Fruit fly (Drosophila melanogaster) whole organism, embryonic: ENCODE data around the gene Prosbeta2R2.

Experiments
- Aef1 ChIP-seq: fragments of 200-800 bp; sonication (Bioruptor generic); IDR thresholded peaks from 3 replicates; pipeline ENCODE4 v1.3.6; 2022; ENCODE audit warnings: missing biosample characterization, missing genetic modification characterization
- CG10462 ChIP-seq: fragments of 200-800 bp; sonication (Bioruptor generic); optimal IDR thresholded peaks from 2 replicates; lab custom pipeline; 2016; ENCODE audit warnings: missing biosample characterization, missing genetic modification characterization
- CG11398 ChIP-seq: fragments of 200-800 bp; sonication (Bioruptor generic); optimal IDR thresholded peaks from 2 replicates; lab custom pipeline; 2016; ENCODE audit warnings: missing biosample characterization, missing genetic modification characterization
- CG11560 ChIP-seq: fragments of 200-800 bp; sonication (Bioruptor generic); IDR thresholded peaks from 3 replicates; pipeline ENCODE4 v1.3.6; 2022; ENCODE audit warnings: missing biosample characterization, missing genetic modification characterization
- CG12104 ChIP-seq: fragments of 200-800 bp; sonication (Bioruptor generic); optimal IDR thresholded peaks from 3 replicates; lab custom pipeline; 2016; ENCODE audit warnings: missing biosample characterization, missing genetic modification characterization
- CG12155 ChIP-seq: fragments of 200-800 bp; sonication (Bioruptor generic); optimal IDR thresholded peaks from 3 replicates; lab custom pipeline; 2016; ENCODE audit warnings: missing biosample characterization, missing genetic modification characterization
- CG15073 ChIP-seq: fragments of 200-800 bp; sonication (Bioruptor generic); optimal IDR thresholded peaks from 2 replicates; lab custom pipeline; 2016; ENCODE audit warnings: missing biosample characterization, missing genetic modification characterization
- CG17361 ChIP-seq: fragments of 200-800 bp; sonication (Bioruptor generic); IDR thresholded peaks from 3 replicates; pipeline ENCODE4 v1.3.6; 2022; ENCODE audit warnings: missing biosample characterization, missing genetic modification characterization
- CG18476 ChIP-seq: fragments of 200-800 bp; sonication (Bioruptor generic); optimal IDR thresholded peaks from 2 replicates; lab custom pipeline; 2016; ENCODE audit warnings: missing biosample characterization, mild to moderate bottlenecking, missing genetic modification characterization
- CG31441 ChIP-seq: fragments of 200-800 bp; sonication (Bioruptor generic); IDR thresholded peaks from 2 replicates; pipeline ENCODE4 v1.3.6; 2022; ENCODE audit warnings: missing biosample characterization, missing genetic modification characterization
- CG34376 ChIP-seq: fragments of 200-800 bp; sonication (Bioruptor generic); optimal IDR thresholded peaks from 2 replicates; lab custom pipeline; 2018; ENCODE audit warnings: missing biosample characterization, mild to moderate bottlenecking, missing genetic modification characterization
- CG4854 ChIP-seq: fragments of 200-800 bp; sonication (Bioruptor generic); optimal IDR thresholded peaks from 2 replicates; lab custom pipeline; 2016; ENCODE audit warnings: missing biosample characterization, missing genetic modification characterization, inconsistent platforms
- CG6683 ChIP-seq: fragments of 200-800 bp; sonication (Bioruptor generic); optimal IDR thresholded peaks from 2 replicates; lab custom pipeline; 2017; ENCODE audit warnings: missing biosample characterization, mild to moderate bottlenecking, missing genetic modification characterization, missing genetic modification reagents
- CG6813 ChIP-seq: fragments of 200-800 bp; sonication (Bioruptor generic); optimal IDR thresholded peaks from 2 replicates; lab custom pipeline; 2017; ENCODE audit warnings: missing biosample characterization, missing genetic modification characterization, mild to moderate bottlenecking, moderate library complexity, missing genetic modification reagents
- CG7556 ChIP-seq: fragments of 200-800 bp; sonication (Bioruptor generic); optimal IDR thresholded peaks from 2 replicates; lab custom pipeline; 2017; ENCODE audit warnings: missing biosample characterization, mild to moderate bottlenecking, missing genetic modification characterization
- CG8765 ChIP-seq: fragments of 200-800 bp; sonication (Bioruptor generic); IDR thresholded peaks from 2 replicates; pipeline ENCODE4 v1.3.6; 2022; ENCODE audit warnings: missing biosample characterization, missing genetic modification characterization
- CoRest ChIP-seq: fragments of 200-800 bp; sonication (Bioruptor generic); optimal IDR thresholded peaks from 3 replicates; lab custom pipeline; 2018; ENCODE audit warnings: missing biosample characterization, mild to moderate bottlenecking, missing genetic modification characterization, moderate library complexity
- HLH4C ChIP-seq: fragments of 200-800 bp; sonication (Bioruptor generic); IDR thresholded peaks from 3 replicates; pipeline ENCODE4 v1.3.6; 2022; ENCODE audit warnings: missing biosample characterization, missing genetic modification characterization; ENCODE audit not compliant: partially characterized antibody
- Hr78 ChIP-seq, 2 experiments: fragments of 200-800 bp in 1 of 2; fragments of >200 bp in 1 of 2; sonication (Bioruptor generic) in 1 of 2; optimal IDR thresholded peaks; 2 replicates each; lab custom pipeline; 2017 to 2019; ENCODE audit warnings: missing biosample characterization in 2 of 2, missing genetic modification characterization in 2 of 2, mild to moderate bottlenecking in 1 of 2, moderate library complexity in 1 of 2
- Nf-YC ChIP-seq: fragments of 200-800 bp; optimal IDR thresholded peaks from 3 replicates; lab custom pipeline; 2019; ENCODE audit warnings: missing biosample characterization, mild to moderate bottlenecking, missing genetic modification characterization, moderate library complexity
- Poxn ChIP-seq: fragments of 200-800 bp; sonication (Bioruptor generic); IDR thresholded peaks from 2 replicates; pipeline ENCODE4 v1.3.6; 2022; ENCODE audit warnings: missing biosample characterization, missing genetic modification characterization
- Scr ChIP-seq: fragments of 200-800 bp; sonication (Bioruptor generic); IDR thresholded peaks from 2 replicates; pipeline ENCODE4 v1.3.6; 2022; ENCODE audit warnings: missing biosample characterization, missing genetic modification characterization; ENCODE audit not compliant: partially characterized antibody
- Sin3A ChIP-seq: fragments of >200 bp; optimal IDR thresholded peaks from 2 replicates; lab custom pipeline; 2018
- Sry-β ChIP-seq: fragments of 200-800 bp; sonication (Bioruptor generic); optimal IDR thresholded peaks from 2 replicates; lab custom pipeline; 2018; ENCODE audit warnings: missing biosample characterization, mild to moderate bottlenecking, missing genetic modification characterization, moderate library complexity
- Stat92E ChIP-seq, 3 experiments: fragments of >200 bp in 2 of 3; fragments of 200-800 bp in 1 of 3; sonication (Bioruptor generic) in 1 of 3; optimal IDR thresholded peaks; 2 replicates each; lab custom pipeline; 2017 to 2019; ENCODE audit warnings: missing biosample characterization in 3 of 3, missing genetic modification characterization in 3 of 3, mild to moderate bottlenecking in 1 of 3, moderate library complexity in 1 of 3
- Xrp1 ChIP-seq: fragments of 200-800 bp; sonication (Bioruptor generic); IDR thresholded peaks from 2 replicates; pipeline ENCODE4 v1.3.6; 2022; ENCODE audit warnings: missing biosample characterization, missing genetic modification characterization
- az2 ChIP-seq: fragments of 200-800 bp; sonication (Bioruptor generic); optimal IDR thresholded peaks from 3 replicates; lab custom pipeline; 2016; ENCODE audit warnings: missing biosample characterization, missing genetic modification characterization
- btn ChIP-seq: fragments of 200-800 bp; sonication (Bioruptor generic); optimal IDR thresholded peaks from 2 replicates; lab custom pipeline; 2016; ENCODE audit warnings: missing biosample characterization, missing genetic modification characterization
- cad ChIP-seq: fragments of >200 bp; optimal IDR thresholded peaks from 2 replicates; lab custom pipeline; 2017; ENCODE audit warnings: missing biosample characterization, missing genetic modification characterization
- cas ChIP-seq: fragments of 200-800 bp; sonication (Bioruptor generic); IDR thresholded peaks from 2 replicates; pipeline ENCODE4 v1.3.6; 2022; ENCODE audit warnings: missing biosample characterization, missing genetic modification characterization
- chm ChIP-seq: fragments of 200-800 bp; sonication (Bioruptor generic); IDR thresholded peaks from 2 replicates; pipeline ENCODE4 v1.3.6; 2022; ENCODE audit warnings: missing biosample characterization, missing genetic modification characterization
- dm ChIP-seq: fragments of 200-800 bp; sonication (Bioruptor generic); optimal IDR thresholded peaks from 3 replicates; lab custom pipeline; 2016; ENCODE audit warnings: missing biosample characterization, missing genetic modification characterization
- fd3F ChIP-seq: fragments of 200-800 bp; sonication (Bioruptor generic); optimal IDR thresholded peaks from 2 replicates; lab custom pipeline; 2018; ENCODE audit warnings: missing biosample characterization, mild to moderate bottlenecking, missing genetic modification characterization, moderate library complexity
- ham ChIP-seq: fragments of 200-800 bp; sonication (Bioruptor generic); IDR thresholded peaks from 2 replicates; pipeline ENCODE4 v1.3.6; 2022; ENCODE audit warnings: missing biosample characterization, missing genetic modification characterization
- jigr1 ChIP-seq: fragments of 200-800 bp; sonication (Bioruptor generic); IDR thresholded peaks from 3 replicates; pipeline ENCODE4 v1.3.6; 2022; ENCODE audit warnings: missing biosample characterization, missing genetic modification characterization
- jing ChIP-seq: fragments of 200-800 bp; sonication (Bioruptor generic); optimal IDR thresholded peaks from 2 replicates; lab custom pipeline; 2018; ENCODE audit warnings: missing biosample characterization, mild to moderate bottlenecking, missing genetic modification characterization
- kah ChIP-seq: fragments of 200-800 bp; sonication (Bioruptor generic); optimal IDR thresholded peaks from 2 replicates; lab custom pipeline; 2018; ENCODE audit warnings: missing biosample characterization, mild to moderate bottlenecking, missing genetic modification characterization
- lab ChIP-seq: fragments of 200-800 bp; sonication (Bioruptor generic); optimal IDR thresholded peaks from 3 replicates; lab custom pipeline; 2017; ENCODE audit warnings: missing biosample characterization, missing genetic modification characterization, mild to moderate bottlenecking, moderate library complexity, missing genetic modification reagents
- luna ChIP-seq: fragments of 200-800 bp; sonication (Bioruptor generic); optimal IDR thresholded peaks from 2 replicates; lab custom pipeline; 2016; ENCODE audit warnings: missing biosample characterization, missing genetic modification characterization
- otp ChIP-seq: fragments of 200-800 bp; sonication (Bioruptor generic); IDR thresholded peaks from 3 replicates; pipeline ENCODE4, ENCODE4 v1.3.6; 2022; ENCODE audit warnings: missing biosample characterization, missing genetic modification characterization
- pzg ChIP-seq: fragments of 200-800 bp; sonication (Bioruptor generic); optimal IDR thresholded peaks from 3 replicates; lab custom pipeline; 2018; ENCODE audit warnings: missing biosample characterization, mild to moderate bottlenecking, missing genetic modification characterization, moderate library complexity
- ro ChIP-seq: fragments of 200-800 bp; sonication (Bioruptor generic); IDR thresholded peaks from 2 replicates; pipeline ENCODE4 v1.3.6; 2022; ENCODE audit warnings: missing biosample characterization, missing genetic modification characterization
- sens-2 ChIP-seq: fragments of 200-800 bp; sonication (Bioruptor generic); IDR thresholded peaks from 2 replicates; pipeline ENCODE4 v1.3.6; 2022; ENCODE audit warnings: missing biosample characterization, missing genetic modification characterization
- shn ChIP-seq: fragments of 200-800 bp; sonication (Bioruptor generic); optimal IDR thresholded peaks from 3 replicates; lab custom pipeline; 2016; ENCODE audit warnings: missing biosample characterization, missing genetic modification characterization
- sisA ChIP-seq: fragments of 200-800 bp; sonication (Bioruptor generic); IDR thresholded peaks from 2 replicates; pipeline ENCODE4 v1.3.6; 2022; ENCODE audit warnings: missing biosample characterization, missing genetic modification characterization
- tup ChIP-seq: fragments of 200-800 bp; sonication (Bioruptor generic); optimal IDR thresholded peaks from 2 replicates; lab custom pipeline; 2016; ENCODE audit warnings: missing biosample characterization, mild to moderate bottlenecking, missing genetic modification characterization, moderate library complexity
- unpg ChIP-seq: fragments of 200-800 bp; sonication (Bioruptor generic); optimal IDR thresholded peaks from 3 replicates; lab custom pipeline; 2018; ENCODE audit warnings: missing biosample characterization, mild to moderate bottlenecking, missing genetic modification characterization, moderate library complexity
- wek ChIP-seq: fragments of 200-800 bp; sonication (Bioruptor generic); optimal IDR thresholded peaks from 3 replicates; lab custom pipeline; 2018; ENCODE audit warnings: missing biosample characterization, mild to moderate bottlenecking, missing genetic modification characterization, moderate library complexity
- zfh2 ChIP-seq: fragments of 200-800 bp; sonication (Bioruptor generic); optimal IDR thresholded peaks from 2 replicates; lab custom pipeline; 2016; ENCODE audit warnings: missing biosample characterization, missing genetic modification characterization

Prosbeta2R2 gene

dm6 chr3R:5211901-5212758, 7.2 kb downstream of the Prosbeta2R2 start (continued):
- TF ChIP-seq CG31441 (peak; percentile 84), Xrp1 (GFP tag; lab: Robert Waterston, UW) (peak; percentile 95), sisA (GFP tag; lab: Robert Waterston, UW) (peak; percentile 48), Stat92E (GFP tag; optimal IDR thresholded peaks at IDR 0.05; lab: Kevin White, UChicago) (peak in 1 of 3 experiments; percentile 92), lab (peak; percentile 10), Sin3A (lab: Kevin White, UChicago) (no peak), ro (GFP tag; lab: Robert Waterston, UW) (no peak; the same call in 1 of the 2 replicates), tup (GFP tag; lab: Kevin White, UChicago) (no peak), CG11398 (GFP tag; lab: Kevin White, UChicago) (peak; percentile 74), CG6683 (GFP tag; lab: Kevin White, UChicago) (no peak), chm (GFP tag; lab: Robert Waterston, UW) (peak; percentile 60; the same call in 1 of the 2 replicates), Sry-β (peak; percentile 19), sens-2 (GFP tag; lab: Robert Waterston, UW) (peak; percentile 64), cad (no peak), Hr78 (GFP tag; optimal IDR thresholded peaks at IDR 0.05; lab: Kevin White, UChicago) (peak in 1 of 2 experiments; percentile 6), CoRest (tag; lab: Kevin White, UChicago) (peak; percentile 82), wek (GFP tag; lab: Kevin White, UChicago) (peak; percentile 46), Poxn (GFP tag; lab: Robert Waterston, UW) (no peak), CG4854 (GFP tag; lab: Kevin White, UChicago) (peak; percentile 53), otp (GFP tag; lab: Robert Waterston, UW) (peak; percentile 68; the same call in 2 of the 3 replicates), CG6813 (GFP tag; lab: Kevin White, UChicago) (peak; percentile 82), az2 (GFP tag; lab: Kevin White, UChicago) (peak; percentile 81), ham (GFP tag; lab: Robert Waterston, UW) (no peak), Scr (no peak), CG15073 (peak; percentile 6), btn (peak; percentile 70), CG12104 (GFP tag; lab: Kevin White, UChicago) (peak; percentile 37), cas (GFP tag; lab: Robert Waterston, UW) (no peak), CG18476 (peak; percentile 61), CG11560 (no peak), CG12155 (GFP tag; lab: Kevin White, UChicago) (peak; percentile 59), HLH4C (GFP tag; lab: Robert Waterston, UW) (no peak), CG34376 (GFP tag; lab: Kevin White, UChicago) (no peak), Nf-YC (tag; lab: Kevin White, UChicago) (no peak), luna (GFP tag; lab: Kevin White, UChicago) (no peak), pzg (GFP tag; lab: Kevin White, UChicago) (no peak), jigr1 (GFP tag; lab: Robert Waterston, UW) (no peak), CG17361 (GFP tag; lab: Robert Waterston, UW) (peak; percentile 87), CG10462 (GFP tag; lab: Kevin White, UChicago) (peak; percentile 71), CG7556 (GFP tag; lab: Kevin White, UChicago) (peak; percentile 78), shn (peak; percentile 83), CG8765 (peak; percentile 86), fd3F (no peak), Aef1 (GFP tag; lab: Robert Waterston, UW) (no peak), jing (GFP tag; lab: Kevin White, UChicago) (peak; percentile 44), zfh2 (GFP tag; lab: Kevin White, UChicago) (no peak), dm (GFP tag; lab: Kevin White, UChicago) (peak; percentile 53), kah (GFP tag; lab: Kevin White, UChicago) (peak; percentile 2), unpg (GFP tag; lab: Kevin White, UChicago) (peak; percentile 77)
